Fruit fly (Drosophila melanogaster): ENCODE data around the gene Ir68a.
A peak's percentile ranks its signal among the peaks of the same experiment; 100 is the strongest.

The Ir68a gene

DNA sequence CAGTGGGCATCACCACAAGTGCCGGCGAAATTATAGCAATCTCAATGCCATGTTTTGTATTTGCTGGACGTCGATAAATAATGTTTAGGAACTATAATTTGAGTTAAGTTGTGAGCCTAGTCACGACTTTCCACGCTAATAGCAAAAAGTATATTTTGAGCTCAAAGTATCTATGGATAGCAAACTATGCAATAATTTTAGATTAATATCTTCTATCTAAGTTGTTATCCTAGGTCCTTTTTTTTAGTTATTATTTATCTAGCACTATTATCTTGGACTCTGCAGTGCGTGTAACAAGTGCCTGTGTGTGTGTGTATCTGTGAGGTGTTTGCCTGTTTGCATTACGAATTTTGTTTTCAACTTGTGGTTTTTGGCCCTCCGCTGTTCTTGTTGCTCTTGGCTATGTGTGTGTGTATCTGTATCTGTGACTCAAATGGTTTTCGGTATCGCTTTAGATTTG lies 24.3 kb upstream of the Ir68a start (continued):
- TF ChIP-seq toy (GFP tag; IDR thresholded peaks at IDR 0.05) (peak; percentile 2; the same call in 1 of the 2 replicates), CG17912 (GFP tag; optimal IDR thresholded peaks at IDR 0.05) (no peak), CG3838 (GFP tag; optimal IDR thresholded peaks at IDR 0.05) (peak; percentile 60), seq (GFP tag; IDR thresholded peaks at IDR 0.05) (peak; percentile 91), stwl (tag; optimal IDR thresholded peaks at IDR 0.05) (no peak), CG6813 (GFP tag; optimal IDR thresholded peaks at IDR 0.05) (peak; percentile 75), CG8281 (tag; optimal IDR thresholded peaks at IDR 0.05) (peak; percentile 56), CG18764 (GFP tag; optimal IDR thresholded peaks at IDR 0.05) (peak; percentile 8), Asciz (GFP tag; optimal IDR thresholded peaks at IDR 0.05) (peak; percentile 68), gce (GFP tag; IDR thresholded peaks at IDR 0.05) (no peak), CG9797 (GFP tag; optimal IDR thresholded peaks at IDR 0.05) (no peak), her (GFP tag; optimal IDR thresholded peaks at IDR 0.05) (peak; percentile 60), da (GFP tag; optimal IDR thresholded peaks at IDR 0.05) (no peak), BEAF-32 (GFP tag; optimal IDR thresholded peaks at IDR 0.05) (no peak), sim (GFP tag; IDR thresholded peaks at IDR 0.05) (peak; percentile 45), bcd (GFP tag; optimal IDR thresholded peaks at IDR 0.05) (peak; percentile 78), CG2889 (GFP tag; IDR thresholded peaks at IDR 0.05) (0 out of 3 replicates have a peak, but pooled peaks have one; percentile 60), Antp (GFP tag; optimal IDR thresholded peaks at IDR 0.05) (peak; percentile 72), crc (GFP tag; optimal IDR thresholded peaks at IDR 0.05) (peak; percentile 63), dm (GFP tag; optimal IDR thresholded peaks at IDR 0.05) (peak; percentile 62), CG2678 (tag; optimal IDR thresholded peaks at IDR 0.05) (peak; percentile 92), CG2199 (GFP tag; IDR thresholded peaks at IDR 0.05) (peak; percentile 82), CG13775 (GFP tag; optimal IDR thresholded peaks at IDR 0.05) (peak; percentile 81), C15 (GFP tag; IDR thresholded peaks at IDR 0.05) (0 out of 3 replicates have a peak, but pooled peaks have one; percentile 72), CG3163 (GFP tag; optimal IDR thresholded peaks at IDR 0.05) (peak; percentile 57), ind (GFP tag; optimal IDR thresholded peaks at IDR 0.05) (peak; percentile 27), CG14860 (GFP tag; IDR thresholded peaks at IDR 0.05; ENCODE audit: partially characterized antibody) (no peak), pros (GFP tag; optimal IDR thresholded peaks at IDR 0.05) (no peak), lilli (GFP tag; optimal IDR thresholded peaks at IDR 0.05) (peak; percentile 86), Kr (GFP tag; optimal IDR thresholded peaks at IDR 0.05) (no peak), sna (GFP tag; IDR thresholded peaks at IDR 0.05; ENCODE audit: partially characterized antibody) (no peak), CG16813 (GFP tag; IDR thresholded peaks at IDR 0.05; ENCODE audit: partially characterized antibody) (no peak), CG11723 (GFP tag; optimal IDR thresholded peaks at IDR 0.05) (peak; percentile 40), CG10959 (GFP tag; IDR thresholded peaks at IDR 0.05) (peak; percentile 35), CG14014 (GFP tag; IDR thresholded peaks at IDR 0.05) (peak; percentile 80), ken (GFP tag; IDR thresholded peaks at IDR 0.05) (peak; percentile 44; the same call in 1 of the 3 replicates), Ada2b (GFP tag; IDR thresholded peaks at IDR 0.05) (peak; percentile 52; the same call in 1 of the 2 replicates), Aef1 (GFP tag; IDR thresholded peaks at IDR 0.05) (peak; percentile 67), Max (GFP tag; optimal IDR thresholded peaks at IDR 0.05) (peak; percentile 59), jigr1 (GFP tag; IDR thresholded peaks at IDR 0.05) (peak; percentile 29; the same call in 1 of the 3 replicates), CG15601 (tag; optimal IDR thresholded peaks at IDR 0.05) (peak; percentile 67), CTCF (GFP tag; optimal IDR thresholded peaks at IDR 0.05) (peak; percentile 8), ewg (GFP tag; optimal IDR thresholded peaks at IDR 0.05) (peak; percentile 33), Taf1 (GFP tag; IDR thresholded peaks at IDR 0.05) (peak; percentile 33; the same call in 1 of the 2 replicates), ara (GFP tag; IDR thresholded peaks at IDR 0.05) (peak; percentile 81), vnd (GFP tag; IDR thresholded peaks at IDR 0.05; ENCODE audit: partially characterized antibody) (no peak), CG12236 (GFP tag; optimal IDR thresholded peaks at IDR 0.05) (peak; percentile 79), Dad (GFP tag; optimal IDR thresholded peaks at IDR 0.05) (peak; percentile 79), CG4282 (GFP tag; optimal IDR thresholded peaks at IDR 0.05) (peak; percentile 66), CG32772 (GFP tag; IDR thresholded peaks at IDR 0.05) (peak; percentile 61), Gug (GFP tag; IDR thresholded peaks at IDR 0.05) (0 out of 4 replicates have a peak, but pooled peaks have one; percentile 40)

All from whole organism, embryonic.